Worm (Caenorhabditis elegans) whole organism, young adult: Measurements from ENCODE around the gene fbxb-74.

Experiments
- B0019.2 ChIP-seq: fragments of 200-800 bp; sonication (Bioruptor generic); conservative IDR thresholded peaks from 2 replicates; pipeline ENCODE4 v1.3.6; 2022; ENCODE audit warnings: missing genetic modification reagents, missing genetic modification characterization, missing compliant biosample characterization
- B0336.3 ChIP-seq: fragments of 200-800 bp; sonication (Bioruptor generic); IDR thresholded peaks from 2 replicates; pipeline ENCODE4 v1.3.6; 2022; ENCODE audit warnings: missing genetic modification characterization, missing compliant biosample characterization
- C06A6.2 ChIP-seq: fragments of 200-800 bp; sonication (Bioruptor generic); conservative IDR thresholded peaks from 2 replicates; pipeline ENCODE4 v1.3.6; 2022; ENCODE audit warnings: missing genetic modification characterization, missing compliant biosample characterization
- D2030.7 ChIP-seq: fragments of 200-800 bp; sonication (Bioruptor generic); IDR thresholded peaks from 2 replicates; pipeline ENCODE4 v1.3.6; 2022; ENCODE audit warnings: missing genetic modification reagents, missing genetic modification characterization, missing compliant biosample characterization
- F57A8.1 ChIP-seq: fragments of 200-800 bp; sonication (Bioruptor generic); optimal IDR thresholded peaks from 2 replicates; lab custom pipeline; 2018; ENCODE audit warnings: mild to moderate bottlenecking, missing genetic modification characterization, moderate library complexity, missing compliant biosample characterization
- F57C9.4 ChIP-seq: sonication (generic microtip); optimal IDR thresholded peaks from 2 replicates; lab custom pipeline; 2017; ENCODE audit warnings: mild to moderate bottlenecking, missing genetic modification characterization, missing compliant biosample characterization
- K11D2.4 ChIP-seq: fragments of 200-800 bp; sonication (Bioruptor generic); IDR thresholded peaks from 2 replicates; pipeline ENCODE4 v1.3.6; 2022; ENCODE audit warnings: missing genetic modification reagents, missing genetic modification characterization, missing compliant biosample characterization
- K12H6.12 ChIP-seq: fragments of 200-800 bp; sonication (Bioruptor generic); optimal IDR thresholded peaks from 2 replicates; lab custom pipeline; 2018; ENCODE audit warnings: mild to moderate bottlenecking, missing genetic modification characterization, missing compliant biosample characterization
- T26A5.8 ChIP-seq: sonication (generic microtip); optimal IDR thresholded peaks from 2 replicates; lab custom pipeline; 2016; ENCODE audit warnings: missing genetic modification characterization, missing compliant biosample characterization
- Y53F4B.3 ChIP-seq: fragments of 200-800 bp; sonication (Bioruptor generic); IDR thresholded peaks from 2 replicates; pipeline ENCODE4 v1.3.6; 2022; ENCODE audit warnings: missing genetic modification reagents, missing genetic modification characterization, missing compliant biosample characterization
- Y53G8AR.9 ChIP-seq: fragments of 200-800 bp; sonication (Bioruptor generic); conservative IDR thresholded peaks from 2 replicates; pipeline ENCODE4 v1.3.6; 2022; ENCODE audit warnings: missing genetic modification reagents, missing genetic modification characterization, missing compliant biosample characterization
- ZK185.1 ChIP-seq: sonication (generic microtip); optimal IDR thresholded peaks from 2 replicates; lab custom pipeline; 2016; ENCODE audit warnings: mild to moderate bottlenecking, missing genetic modification characterization, missing compliant biosample characterization; ENCODE audit not compliant: poor library complexity, severe bottlenecking
- akir-1 ChIP-seq: fragments of 200-800 bp; sonication (Bioruptor generic); optimal IDR thresholded peaks from 2 replicates; lab custom pipeline; 2018; ENCODE audit warnings: mild to moderate bottlenecking, missing genetic modification characterization, moderate library complexity, missing compliant biosample characterization
- atf-7 ChIP-seq: sonication (generic microtip); optimal IDR thresholded peaks from 2 replicates; lab custom pipeline; 2017; ENCODE audit warnings: mild to moderate bottlenecking, missing genetic modification characterization, missing compliant biosample characterization
- cebp-1 ChIP-seq, 2 experiments: fragments of 200-800 bp in 1 of 2; sonication (Bioruptor generic) in 1 of 2; sonication (generic microtip) in 1 of 2; IDR thresholded peaks in 1 of 2; optimal IDR thresholded peaks in 1 of 2; 2 replicates each; pipeline versions ENCODE4 v1.3.6 to Lab custom; 2017 to 2022; ENCODE audit warnings: missing compliant biosample characterization in 2 of 2, missing genetic modification characterization in 2 of 2, mild to moderate bottlenecking in 1 of 2, missing genetic modification reagents in 1 of 2, moderate library complexity in 1 of 2
- ceh-27 ChIP-seq: fragments of 200-800 bp; sonication (Bioruptor generic); optimal IDR thresholded peaks from 2 replicates; lab custom pipeline; 2018; ENCODE audit warnings: mild to moderate bottlenecking, missing genetic modification characterization, moderate library complexity, missing compliant biosample characterization
- ceh-40 ChIP-seq: fragments of 200-800 bp; sonication (Bioruptor generic); IDR thresholded peaks from 2 replicates; pipeline ENCODE4 v1.3.6; 2022; ENCODE audit warnings: missing genetic modification characterization, missing compliant biosample characterization
- chd-7 ChIP-seq: sonication (generic microtip); optimal IDR thresholded peaks from 2 replicates; lab custom pipeline; 2016; ENCODE audit warnings: mild to moderate bottlenecking, missing genetic modification characterization, moderate library complexity, missing compliant biosample characterization
- egl-18 ChIP-seq: fragments of 200-800 bp; sonication (Bioruptor generic); IDR thresholded peaks from 2 replicates; pipeline ENCODE4 v1.3.6; 2022; ENCODE audit warnings: missing genetic modification reagents, missing genetic modification characterization, missing compliant biosample characterization
- egl-44 ChIP-seq: fragments of 200-800 bp; sonication (Bioruptor generic); IDR thresholded peaks from 2 replicates; pipeline ENCODE4 v1.3.6; 2022; ENCODE audit warnings: missing genetic modification reagents, missing genetic modification characterization, missing compliant biosample characterization
- egrh-3 ChIP-seq: fragments of 200-800 bp; sonication (Bioruptor generic); IDR thresholded peaks from 2 replicates; pipeline ENCODE4 v1.3.6; 2022; ENCODE audit warnings: missing genetic modification reagents, missing genetic modification characterization, missing compliant biosample characterization
- hmg-1.2 ChIP-seq: fragments of 200-800 bp; sonication (Bioruptor generic); IDR thresholded peaks from 2 replicates; pipeline ENCODE4 v1.3.6; 2022; ENCODE audit warnings: missing genetic modification reagents, missing genetic modification characterization, missing compliant biosample characterization
- hmg-20 ChIP-seq: fragments of 200-800 bp; sonication (Bioruptor generic); IDR thresholded peaks from 2 replicates; pipeline ENCODE4 v1.3.6; 2022; ENCODE audit warnings: missing genetic modification reagents, missing genetic modification characterization, missing compliant biosample characterization
- lag-1 ChIP-seq: fragments of 200-800 bp; sonication (Bioruptor generic); IDR thresholded peaks from 2 replicates; pipeline ENCODE4 v1.3.6; 2022; ENCODE audit warnings: missing genetic modification reagents, missing genetic modification characterization, missing compliant biosample characterization
- let-526 ChIP-seq: fragments of 200-800 bp; sonication (Bioruptor generic); IDR thresholded peaks from 2 replicates; pipeline ENCODE4 v1.3.6; 2022; ENCODE audit warnings: missing genetic modification reagents, missing genetic modification characterization, missing compliant biosample characterization
- lin-40 ChIP-seq: sonication (generic microtip); optimal IDR thresholded peaks from 2 replicates; lab custom pipeline; 2016; ENCODE audit warnings: missing genetic modification characterization, mild to moderate bottlenecking, missing compliant biosample characterization, missing genotype, missing genetic modification reagents
- lsl-1 ChIP-seq: fragments of 200-800 bp; sonication (Bioruptor generic); optimal IDR thresholded peaks from 2 replicates; lab custom pipeline; 2018; ENCODE audit warnings: mild to moderate bottlenecking, missing genetic modification characterization, moderate library complexity, missing compliant biosample characterization
- madf-10 ChIP-seq: sonication (generic microtip); optimal IDR thresholded peaks from 2 replicates; lab custom pipeline; 2016; ENCODE audit warnings: mild to moderate bottlenecking, missing genetic modification characterization, missing compliant biosample characterization
- mcd-1 ChIP-seq: fragments of 200-800 bp; sonication (Bioruptor generic); IDR thresholded peaks from 2 replicates; pipeline ENCODE4 v1.3.6; 2022; ENCODE audit warnings: missing genetic modification reagents, missing genetic modification characterization, missing compliant biosample characterization
- mel-28 ChIP-seq: sonication (generic microtip); optimal IDR thresholded peaks from 2 replicates; lab custom pipeline; 2016; ENCODE audit warnings: borderline replicate concordance, mild to moderate bottlenecking, missing genetic modification characterization, missing compliant biosample characterization
- nfyb-1 ChIP-seq: fragments of 200-800 bp; sonication (Bioruptor generic); IDR thresholded peaks from 2 replicates; pipeline ENCODE4 v1.3.6; 2022; ENCODE audit warnings: missing genetic modification reagents, missing genetic modification characterization, missing compliant biosample characterization
- nhr-80 ChIP-seq: sonication (generic microtip); optimal IDR thresholded peaks from 2 replicates; lab custom pipeline; 2016; ENCODE audit warnings: missing genetic modification characterization, missing compliant biosample characterization
- rec-8 ChIP-seq, 2 experiments: sonication (generic microtip); optimal IDR thresholded peaks; 2 replicates each; lab custom pipeline; 2016; ENCODE audit warnings: mild to moderate bottlenecking in 2 of 2, missing genetic modification characterization in 2 of 2, missing genetic modification reagents in 2 of 2, missing genotype in 2 of 2, missing biosample characterization in 1 of 2, missing compliant biosample characterization in 1 of 2, moderate library complexity in 1 of 2
- repo-1 ChIP-seq: sonication (generic microtip); optimal IDR thresholded peaks from 2 replicates; lab custom pipeline; 2017; ENCODE audit warnings: mild to moderate bottlenecking, missing genetic modification characterization, missing compliant biosample characterization
- snpc-4 ChIP-seq, 5 experiments: fragments of 150-350 bp in 1 of 5; sonication (generic microtip) in 4 of 5; optimal IDR thresholded peaks; 2 replicates each; lab custom pipeline; 2014 to 2018; ENCODE audit warnings: missing genetic modification characterization in 5 of 5, missing biosample characterization in 3 of 5, antibody characterized with exemption in 2 of 5, mild to moderate bottlenecking in 2 of 5, missing compliant biosample characterization in 2 of 5, missing genotype in 2 of 5, moderate library complexity in 2 of 5, missing genetic modification reagents in 1 of 5
- somi-1 ChIP-seq: fragments of 200-800 bp; sonication (Bioruptor generic); optimal IDR thresholded peaks from 2 replicates; lab custom pipeline; 2018; ENCODE audit warnings: mild to moderate bottlenecking, missing genetic modification characterization, missing compliant biosample characterization
- sptf-2 ChIP-seq: fragments of 200-800 bp; sonication (Bioruptor generic); optimal IDR thresholded peaks from 2 replicates; lab custom pipeline; 2018; ENCODE audit warnings: mild to moderate bottlenecking, missing genetic modification characterization, missing compliant biosample characterization
- tbp1 ChIP-seq: fragments of 200-800 bp; sonication (Bioruptor generic); optimal IDR thresholded peaks from 2 replicates; lab custom pipeline; 2018; ENCODE audit warnings: mild to moderate bottlenecking, missing genetic modification characterization, missing compliant biosample characterization
- unc-130 ChIP-seq: sonication (generic microtip); optimal IDR thresholded peaks from 2 replicates; lab custom pipeline; 2016; ENCODE audit warnings: missing genetic modification reagents, missing genetic modification characterization, missing compliant biosample characterization
- ztf-18 ChIP-seq: sonication (generic microtip); optimal IDR thresholded peaks from 2 replicates; lab custom pipeline; 2016; ENCODE audit warnings: missing genotype, mild to moderate bottlenecking, missing genetic modification characterization, missing compliant biosample characterization
- ztf-22 ChIP-seq: fragments of 200-800 bp; sonication (Bioruptor generic); optimal IDR thresholded peaks from 2 replicates; lab custom pipeline; 2018; ENCODE audit warnings: mild to moderate bottlenecking, missing genetic modification characterization, moderate library complexity, missing compliant biosample characterization
- ztf-6 ChIP-seq: fragments of 200-800 bp; sonication (Bioruptor generic); IDR thresholded peaks from 2 replicates; pipeline ENCODE4 v1.3.6; 2022; ENCODE audit warnings: missing genetic modification reagents, missing genetic modification characterization, missing compliant biosample characterization

fbxb-74 gene

ce11 chrIV:4454330-4455173 is 15.5 kb upstream of the fbxb-74 start, which contains the start of gene R08C7.11 (continued):
- TF ChIP-seq C06A6.2 (GFP tag; lab: Robert Waterston, UW) = no peak
- no peak for TF ChIP-seq sptf-2 (GFP tag; lab: Kevin White, UChicago)
- TF ChIP-seq nfyb-1 = no peak
- TF ChIP-seq unc-130 (GFP tag; lab: Kevin White, UChicago) = no peak
- no peak for TF ChIP-seq T26A5.8 (tag; lab: Kevin White, UChicago)
- TF ChIP-seq ZK185.1 (tag; lab: Kevin White, UChicago) = no peak
- TF ChIP-seq K11D2.4 (GFP tag; lab: Robert Waterston, UW) = no peak
- no peak for TF ChIP-seq egl-18 (GFP tag; lab: Robert Waterston, UW)
- peak; percentile 32 for TF ChIP-seq lin-40
- no peak for TF ChIP-seq madf-10 (tag; lab: Kevin White, UChicago)
- no peak for TF ChIP-seq Y53G8AR.9 (GFP tag; lab: Robert Waterston, UW)
- TF ChIP-seq ztf-22 = no peak
- no peak for TF ChIP-seq ztf-6 (GFP tag; lab: Robert Waterston, UW)
- TF ChIP-seq ceh-27 (GFP tag; lab: Kevin White, UChicago) = no peak
- TF ChIP-seq akir-1 = no peak
- TF ChIP-seq D2030.7 (GFP tag; lab: Robert Waterston, UW) = no peak
- no peak for TF ChIP-seq F57C9.4 (tag; lab: Kevin White, UChicago)
- no peak for TF ChIP-seq ztf-18 (tag; lab: Kevin White, UChicago)
- no peak for TF ChIP-seq somi-1
- TF ChIP-seq let-526 (GFP tag; lab: Robert Waterston, UW) = no peak
- TF ChIP-seq K12H6.12 (tag; lab: Kevin White, UChicago) = peak; percentile 5
- TF ChIP-seq egl-44 (GFP tag; lab: Robert Waterston, UW) = peak; percentile 71; the same call in 1 of the 2 replicates
- no peak for TF ChIP-seq snpc-4 (GFP tag; optimal IDR thresholded peaks at IDR 0.05; lab: Kevin White, UChicago)
- TF ChIP-seq snpc-4 (tag; optimal IDR thresholded peaks at IDR 0.05; lab: Kevin White, UChicago) = peak in 1 of 4 experiments; percentile 28
- TF ChIP-seq atf-7 (tag; lab: Kevin White, UChicago) = peak; percentile 53
- TF ChIP-seq F57A8.1 (GFP tag; lab: Kevin White, UChicago) = no peak
- no peak for TF ChIP-seq lsl-1 (GFP tag; lab: Kevin White, UChicago)
- peak; percentile 36; the same call in 1 of the 2 replicates for TF ChIP-seq B0336.3 (GFP tag; lab: Robert Waterston, UW)
- no peak for TF ChIP-seq hmg-20
- peak; percentile 49 for TF ChIP-seq egrh-3 (GFP tag; lab: Robert Waterston, UW)

ce11 chrIV:4451576-4451975 is 12.5 kb upstream of the fbxb-74 start, which contains the start of gene R08C7.1:
Gene R08C7.1, plus strand, starts transcription at chrIV:4451876.
- TF ChIP-seq hmg-1.2 (GFP tag; lab: Robert Waterston, UW) = peak; percentile 50; the same call in 1 of the 2 replicates
- no peak for TF ChIP-seq B0019.2

- TF ChIP-seq unc-130 (GFP tag; lab: Kevin White, UChicago) (no peak), chd-7 (tag; lab: Kevin White, UChicago) (no peak), mcd-1 (GFP tag; lab: Robert Waterston, UW) (peak; percentile 38; the same call in 1 of the 2 replicates), ceh-40 (GFP tag; lab: Robert Waterston, UW) (no peak), cebp-1 (GFP tag; IDR thresholded peaks at IDR 0.05; lab: Robert Waterston, UW) (no peak), cebp-1 (tag; optimal IDR thresholded peaks at IDR 0.05; lab: Kevin White, UChicago) (peak; percentile 56), akir-1 (no peak), egl-18 (GFP tag; lab: Robert Waterston, UW) (no peak), sptf-2 (GFP tag; lab: Kevin White, UChicago) (no peak), Y53F4B.3 (GFP tag; lab: Robert Waterston, UW) (no peak), egl-44 (GFP tag; lab: Robert Waterston, UW) (0 out of 2 replicates have a peak, but pooled peaks have one; percentile 24), lin-40 (peak; percentile 52), nhr-80 (tag; lab: Kevin White, UChicago) (peak; percentile 80), tbp1 (GFP tag; lab: Kevin White, UChicago) (peak; percentile 43), nfyb-1 (peak; percentile 82), mel-28 (tag; lab: Kevin White, UChicago) (no peak), repo-1 (tag; lab: Kevin White, UChicago) (peak; percentile 75), lag-1 (no peak), rec-8 (tag; optimal IDR thresholded peaks at IDR 0.05; lab: Kevin White, UChicago) (peak; percentile 19 to 23)
These were observed 10.8 kb upstream of the fbxb-74 start for ce11 chrIV:4449843-4450242.
